Worm (Caenorhabditis elegans) whole organism, young adult: ENCODE results near the gene dhs-12.

Experiments
- B0261.1 ChIP-seq: sonication (generic microtip); optimal IDR thresholded peaks from 2 replicates; lab custom pipeline; 2016; ENCODE audit warnings: mild to moderate bottlenecking, missing genetic modification characterization, moderate library complexity, missing compliant biosample characterization
- C06A6.2 ChIP-seq: fragments of 200-800 bp; sonication (Bioruptor generic); conservative IDR thresholded peaks from 2 replicates; pipeline ENCODE4 v1.3.6; 2022; ENCODE audit warnings: missing genetic modification characterization, missing compliant biosample characterization
- F10E7.11 ChIP-seq: sonication (generic microtip); optimal IDR thresholded peaks from 2 replicates; lab custom pipeline; 2017; ENCODE audit warnings: mild to moderate bottlenecking, missing genetic modification characterization, moderate library complexity, missing compliant biosample characterization
- F33H1.4 ChIP-seq: fragments of 200-800 bp; sonication (Bioruptor generic); IDR thresholded peaks from 2 replicates; pipeline ENCODE4 v1.3.6; 2022; ENCODE audit warnings: missing genetic modification reagents, missing genetic modification characterization, missing compliant biosample characterization
- F37B4.10 ChIP-seq: fragments of 200-800 bp; sonication (Bioruptor generic); IDR thresholded peaks from 2 replicates; pipeline ENCODE4 v1.3.6; 2022; ENCODE audit warnings: missing genetic modification characterization, missing compliant biosample characterization
- F57A8.1 ChIP-seq: fragments of 200-800 bp; sonication (Bioruptor generic); optimal IDR thresholded peaks from 2 replicates; lab custom pipeline; 2018; ENCODE audit warnings: mild to moderate bottlenecking, missing genetic modification characterization, moderate library complexity, missing compliant biosample characterization
- K12H6.12 ChIP-seq: fragments of 200-800 bp; sonication (Bioruptor generic); optimal IDR thresholded peaks from 2 replicates; lab custom pipeline; 2018; ENCODE audit warnings: mild to moderate bottlenecking, missing genetic modification characterization, missing compliant biosample characterization
- Y56A3A.18 ChIP-seq: fragments of 200-800 bp; sonication (Bioruptor generic); IDR thresholded peaks from 2 replicates; pipeline ENCODE4 v1.3.6; 2022; ENCODE audit warnings: missing genetic modification reagents, missing genetic modification characterization, missing compliant biosample characterization
- Y67H2A.10 ChIP-seq: fragments of 200-800 bp; sonication (Bioruptor generic); conservative IDR thresholded peaks from 2 replicates; pipeline ENCODE4 v1.3.6; 2022; ENCODE audit warnings: missing genetic modification reagents, missing genetic modification characterization, missing compliant biosample characterization
- Y79H2A.3 ChIP-seq: fragments of 200-800 bp; sonication (Bioruptor generic); conservative IDR thresholded peaks from 2 replicates; pipeline ENCODE4 v1.3.6; 2022; ENCODE audit warnings: missing genetic modification reagents, missing genetic modification characterization, missing compliant biosample characterization
- aptf-2 ChIP-seq: fragments of 200-800 bp; sonication (Bioruptor generic); conservative IDR thresholded peaks from 2 replicates; pipeline ENCODE4 v1.3.6; 2022; ENCODE audit warnings: missing genetic modification reagents, missing genetic modification characterization, missing compliant biosample characterization
- aptf-3 ChIP-seq: fragments of 200-800 bp; sonication (Bioruptor generic); IDR thresholded peaks from 2 replicates; pipeline ENCODE4 v1.3.6; 2022; ENCODE audit warnings: missing genetic modification characterization, missing compliant biosample characterization
- attf-3 ChIP-seq: fragments of 200-800 bp; sonication (Bioruptor generic); conservative IDR thresholded peaks from 2 replicates; pipeline ENCODE4 v1.3.6; 2022; ENCODE audit warnings: missing genetic modification reagents, missing genetic modification characterization, missing compliant biosample characterization
- attf-5 ChIP-seq: fragments of 200-800 bp; sonication (Bioruptor generic); optimal IDR thresholded peaks from 2 replicates; lab custom pipeline; 2018; ENCODE audit warnings: mild to moderate bottlenecking, missing genetic modification characterization, missing compliant biosample characterization
- cebp-1 ChIP-seq, 2 experiments: fragments of 200-800 bp in 1 of 2; sonication (Bioruptor generic) in 1 of 2; sonication (generic microtip) in 1 of 2; IDR thresholded peaks in 1 of 2; optimal IDR thresholded peaks in 1 of 2; 2 replicates each; pipeline versions ENCODE4 v1.3.6 to Lab custom; 2017 to 2022; ENCODE audit warnings: missing compliant biosample characterization in 2 of 2, missing genetic modification characterization in 2 of 2, mild to moderate bottlenecking in 1 of 2, missing genetic modification reagents in 1 of 2, moderate library complexity in 1 of 2
- dox-1 ChIP-seq: fragments of 200-800 bp; sonication (Bioruptor generic); IDR thresholded peaks from 2 replicates; pipeline ENCODE4 v1.3.6; 2022; ENCODE audit warnings: missing genetic modification reagents, missing genetic modification characterization, missing compliant biosample characterization
- ets-4 ChIP-seq: fragments of 200-800 bp; sonication (Bioruptor generic); optimal IDR thresholded peaks from 2 replicates; lab custom pipeline; 2018; ENCODE audit warnings: mild to moderate bottlenecking, missing genetic modification characterization, missing compliant biosample characterization
- hmg-1.2 ChIP-seq: fragments of 200-800 bp; sonication (Bioruptor generic); IDR thresholded peaks from 2 replicates; pipeline ENCODE4 v1.3.6; 2022; ENCODE audit warnings: missing genetic modification reagents, missing genetic modification characterization, missing compliant biosample characterization
- let-526 ChIP-seq: fragments of 200-800 bp; sonication (Bioruptor generic); IDR thresholded peaks from 2 replicates; pipeline ENCODE4 v1.3.6; 2022; ENCODE audit warnings: missing genetic modification reagents, missing genetic modification characterization, missing compliant biosample characterization
- lir-1 ChIP-seq: fragments of 200-800 bp; sonication (Bioruptor generic); conservative IDR thresholded peaks from 2 replicates; pipeline ENCODE4 v1.3.6; 2022; ENCODE audit warnings: missing genetic modification reagents, missing genetic modification characterization, missing compliant biosample characterization
- madf-6 ChIP-seq: fragments of 200-800 bp; sonication (Bioruptor generic); IDR thresholded peaks from 2 replicates; pipeline ENCODE4 v1.3.6; 2022; ENCODE audit warnings: missing genetic modification reagents, missing genetic modification characterization, missing compliant biosample characterization
- nfya-1 ChIP-seq: sonication (generic microtip); optimal IDR thresholded peaks from 2 replicates; lab custom pipeline; 2017; ENCODE audit warnings: antibody characterized with exemption, missing compliant biosample characterization, missing genetic modification characterization, borderline replicate concordance; ENCODE audit not compliant: insufficient read depth
- nfyb-1 ChIP-seq: fragments of 200-800 bp; sonication (Bioruptor generic); IDR thresholded peaks from 2 replicates; pipeline ENCODE4 v1.3.6; 2022; ENCODE audit warnings: missing genetic modification reagents, missing genetic modification characterization, missing compliant biosample characterization
- nhr-179 ChIP-seq: sonication (generic microtip); optimal IDR thresholded peaks from 2 replicates; lab custom pipeline; 2016; ENCODE audit warnings: mild to moderate bottlenecking, missing genetic modification characterization, missing compliant biosample characterization
- nhr-80 ChIP-seq: sonication (generic microtip); optimal IDR thresholded peaks from 2 replicates; lab custom pipeline; 2016; ENCODE audit warnings: missing genetic modification characterization, missing compliant biosample characterization
- nhr-90 ChIP-seq: sonication (generic microtip); optimal IDR thresholded peaks from 2 replicates; lab custom pipeline; 2016; ENCODE audit warnings: missing genotype, mild to moderate bottlenecking, missing genetic modification characterization, missing compliant biosample characterization
- sea-2 ChIP-seq: fragments of 200-800 bp; sonication (Bioruptor generic); IDR thresholded peaks from 2 replicates; pipeline ENCODE4 v1.3.6; 2022; ENCODE audit warnings: missing genetic modification characterization, missing compliant biosample characterization
- snpc-1.1 ChIP-seq: sonication (generic microtip); optimal IDR thresholded peaks from 2 replicates; lab custom pipeline; 2017; ENCODE audit warnings: missing genetic modification characterization, mild to moderate bottlenecking, missing compliant biosample characterization, antibody characterized with exemption, moderate library complexity, missing genotype, missing genetic modification reagents; ENCODE audit not compliant: insufficient read depth
- snpc-4 ChIP-seq, 5 experiments: fragments of 150-350 bp in 1 of 5; sonication (generic microtip) in 4 of 5; optimal IDR thresholded peaks; 2 replicates each; lab custom pipeline; 2014 to 2018; ENCODE audit warnings: missing genetic modification characterization in 5 of 5, missing biosample characterization in 3 of 5, antibody characterized with exemption in 2 of 5, mild to moderate bottlenecking in 2 of 5, missing compliant biosample characterization in 2 of 5, missing genotype in 2 of 5, moderate library complexity in 2 of 5, missing genetic modification reagents in 1 of 5
- zfh-2 ChIP-seq: fragments of 200-800 bp; sonication (Bioruptor generic); conservative IDR thresholded peaks from 2 replicates; pipeline ENCODE4 v1.3.6; 2022; ENCODE audit warnings: missing genetic modification reagents, missing genetic modification characterization, missing compliant biosample characterization
- zim-3 ChIP-seq: sonication (generic microtip); optimal IDR thresholded peaks from 2 replicates; lab custom pipeline; 2017; ENCODE audit warnings: mild to moderate bottlenecking, missing genetic modification characterization, moderate library complexity, missing compliant biosample characterization
- ztf-22 ChIP-seq: fragments of 200-800 bp; sonication (Bioruptor generic); optimal IDR thresholded peaks from 2 replicates; lab custom pipeline; 2018; ENCODE audit warnings: mild to moderate bottlenecking, missing genetic modification characterization, moderate library complexity, missing compliant biosample characterization
- ztf-26 ChIP-seq: sonication (generic microtip); optimal IDR thresholded peaks from 2 replicates; lab custom pipeline; 2017; ENCODE audit warnings: missing genetic modification characterization, missing compliant biosample characterization

Gene dhs-12

ce11 chrIV:10170808-10171207 lies 28.6 kb downstream of the dhs-12 start:
- no peak for TF ChIP-seq cebp-1 (GFP tag; IDR thresholded peaks at IDR 0.05; lab: Robert Waterston, UW)
- TF ChIP-seq cebp-1 (tag; optimal IDR thresholded peaks at IDR 0.05; lab: Kevin White, UChicago), result peak; percentile 52
- TF ChIP-seq ets-4 (GFP tag; lab: Kevin White, UChicago), result no peak

ce11 chrIV:10174328-10174727 lies 32.1 kb downstream of the dhs-12 start, which contains the start of gene pxf-1:
TSS of gene pxf-1 (minus strand) at chrIV:10174341.
- TF ChIP-seq madf-6 (GFP tag; lab: Robert Waterston, UW), result no peak
- TF ChIP-seq Y67H2A.10 (GFP tag; lab: Robert Waterston, UW), result no peak
- no peak for TF ChIP-seq aptf-2 (GFP tag; lab: Robert Waterston, UW)
- no peak for TF ChIP-seq nfyb-1 (GFP tag; lab: Robert Waterston, UW)
- TF ChIP-seq snpc-4 (GFP tag; optimal IDR thresholded peaks at IDR 0.05; lab: Kevin White, UChicago), result no peak
- no peak for TF ChIP-seq snpc-4 (tag; optimal IDR thresholded peaks at IDR 0.05; lab: Kevin White, UChicago)
- TF ChIP-seq lir-1 (GFP tag; lab: Robert Waterston, UW), result no peak
- no peak for TF ChIP-seq hmg-1.2 (GFP tag; lab: Robert Waterston, UW)
- TF ChIP-seq zim-3 (tag; lab: Kevin White, UChicago), result no peak
- no peak for TF ChIP-seq nfya-1
- TF ChIP-seq nhr-179 (tag; lab: Kevin White, UChicago), result no peak
- TF ChIP-seq dox-1 (GFP tag; lab: Robert Waterston, UW), result no peak
- TF ChIP-seq C06A6.2, result no peak

- TF ChIP-seq ztf-22 (GFP tag; lab: Kevin White, UChicago) (no peak), F10E7.11 (tag; lab: Kevin White, UChicago) (no peak), zfh-2 (GFP tag; lab: Robert Waterston, UW) (peak; percentile 87), aptf-3 (GFP tag; lab: Robert Waterston, UW) (no peak), K12H6.12 (tag; lab: Kevin White, UChicago) (no peak), let-526 (no peak), nhr-90 (tag; lab: Kevin White, UChicago) (no peak), Y56A3A.18 (GFP tag; lab: Robert Waterston, UW) (no peak), Y79H2A.3 (GFP tag; lab: Robert Waterston, UW) (no peak), dox-1 (GFP tag; lab: Robert Waterston, UW) (0 out of 2 replicates have a peak, but pooled peaks have one; percentile 15), nfyb-1 (GFP tag; lab: Robert Waterston, UW) (peak; percentile 54; the same call in 1 of the 2 replicates), F33H1.4 (GFP tag; lab: Robert Waterston, UW) (0 out of 2 replicates have a peak, but pooled peaks have one; percentile 5), hmg-1.2 (GFP tag; lab: Robert Waterston, UW) (peak; percentile 10; the same call in 1 of the 2 replicates), snpc-1.1 (tag; lab: Kevin White, UChicago) (no peak), ztf-26 (no peak), cebp-1 (GFP tag; IDR thresholded peaks at IDR 0.05; lab: Robert Waterston, UW) (peak; percentile 20; the same call in 1 of the 2 replicates), cebp-1 (tag; optimal IDR thresholded peaks at IDR 0.05; lab: Kevin White, UChicago) (peak; percentile 33), attf-5 (GFP tag; lab: Kevin White, UChicago) (peak; percentile 42), zim-3 (tag; lab: Kevin White, UChicago) (no peak), attf-3 (GFP tag; lab: Robert Waterston, UW) (0 out of 2 replicates have a peak, but pooled peaks have one; percentile 13), B0261.1 (tag; lab: Kevin White, UChicago) (no peak), sea-2 (GFP tag; lab: Robert Waterston, UW) (no peak), F37B4.10 (GFP tag; lab: Robert Waterston, UW) (0 out of 2 replicates have a peak, but pooled peaks have one; percentile 20), nhr-80 (tag; lab: Kevin White, UChicago) (peak; percentile 10), F57A8.1 (GFP tag; lab: Kevin White, UChicago) (no peak)
These were observed 32.9 kb downstream of the dhs-12 start for ce11 chrIV:10174932-10175732.
